Worm (Caenorhabditis elegans): ENCODE results near the gene K11H12.6.

Gene K11H12.6

DNA sequence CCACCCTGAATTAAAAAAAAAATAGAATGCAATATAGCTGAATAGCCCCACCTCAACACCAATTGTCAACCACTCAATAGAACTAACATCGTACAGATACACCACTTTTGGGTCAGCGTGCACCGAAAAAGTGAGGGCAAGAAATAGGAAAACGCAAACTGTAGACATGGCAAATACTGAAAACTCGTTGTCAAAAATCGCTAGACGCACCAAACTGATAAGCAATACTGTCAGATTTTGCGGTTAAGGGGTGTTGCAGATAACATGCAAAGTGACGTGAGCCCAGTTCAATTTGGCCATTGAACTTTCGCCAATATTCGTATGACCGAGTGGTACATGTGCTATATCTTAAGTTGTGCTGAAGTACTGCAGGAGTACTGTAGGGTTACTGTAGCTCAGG is 6.2 kb downstream of the K11H12.6 start, which contains the start of gene K11H12.3:
Gene K11H12.3, minus strand, starts transcription at position 168 of the 400 bp plus-strand sequence.
- TF ChIP-seq fkh-2 (tag; optimal IDR thresholded peaks at IDR 0.05) (no peak), pqm-1 (tag; optimal IDR thresholded peaks at IDR 0.05) (peak; percentile 26), elt-2 (tag; optimal IDR thresholded peaks at IDR 0.05) (peak; percentile 47)

DNA sequence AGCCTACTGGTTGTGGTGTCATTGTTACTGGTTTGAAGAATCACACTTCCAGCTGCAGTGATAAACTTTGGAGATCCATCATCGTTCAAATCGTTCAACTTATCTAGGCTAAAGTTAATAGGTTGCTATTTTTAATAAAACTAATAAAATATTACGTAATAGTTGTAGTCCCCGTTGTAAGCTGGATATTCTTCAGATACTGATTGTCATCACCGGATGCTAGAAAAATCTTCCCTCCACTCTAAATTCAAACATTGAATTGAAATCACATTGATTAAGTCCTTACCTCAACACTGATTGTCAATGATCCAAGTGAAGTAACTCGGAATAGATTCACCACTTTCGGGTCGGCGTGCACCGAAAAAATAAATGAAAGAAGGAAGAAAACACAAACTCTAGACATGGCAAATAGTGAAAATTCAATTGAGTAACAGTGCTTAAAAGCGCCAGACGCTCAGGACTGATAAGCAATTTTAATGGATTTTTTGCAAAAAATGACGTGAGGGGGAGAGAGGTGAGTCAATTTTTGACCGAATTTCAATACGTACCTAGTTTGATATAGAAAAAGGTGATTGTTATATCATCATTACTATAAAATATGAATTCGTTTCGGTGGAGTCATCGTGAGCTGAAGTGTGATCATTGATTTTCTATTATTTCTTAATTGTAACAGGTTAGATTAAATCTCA is 8.5 kb downstream of the K11H12.6 start, which contains the start of the genes K11H12.4 and K11H12.10:
Gene K11H12.4, minus strand, starts transcription at position 413 of the 689 bp plus-strand sequence.
Gene K11H12.10, plus strand, starts transcription at position 605 of the 689 bp plus-strand sequence.
- no peak for TF ChIP-seq ceh-9 (tag; optimal IDR thresholded peaks at IDR 0.05)
- peak; percentile 83 for TF ChIP-seq pqm-1 (tag; optimal IDR thresholded peaks at IDR 0.05)
- peak; percentile 46 for TF ChIP-seq elt-2 (tag; optimal IDR thresholded peaks at IDR 0.05)

DNA sequence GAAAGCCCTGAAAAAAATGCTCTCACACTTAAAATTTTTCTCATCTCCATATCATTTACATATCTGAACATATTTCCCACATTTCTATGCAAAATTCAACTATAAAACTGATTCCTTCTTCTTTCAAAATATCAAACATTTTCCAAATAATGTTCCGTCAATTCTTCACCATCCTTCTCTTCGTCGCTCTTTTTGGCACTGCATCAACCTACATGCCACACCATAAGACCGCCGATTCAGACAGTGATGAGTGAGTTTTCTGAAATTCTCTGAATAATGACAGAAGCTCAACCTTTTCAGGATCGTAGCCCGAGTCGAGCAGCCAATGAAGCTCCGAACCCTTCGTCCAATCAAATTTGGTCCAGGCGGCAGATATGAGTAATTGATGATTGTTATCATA is 9.2 kb downstream of the K11H12.6 start, which contains the start of gene K11H12.5:
Gene K11H12.5, plus strand, starts transcription at position 301 of the 400 bp plus-strand sequence.
- no peak for TF ChIP-seq nhr-43 (tag; optimal IDR thresholded peaks at IDR 0.05; ENCODE audit: poor library complexity, severe bottlenecking)
- no peak for TF ChIP-seq lsy-12 (tag; optimal IDR thresholded peaks at IDR 0.05)
- TF ChIP-seq nhr-28 (tag; optimal IDR thresholded peaks at IDR 0.05) = no peak
- no peak for TF ChIP-seq nhr-77 (tag; optimal IDR thresholded peaks at IDR 0.05)
- TF ChIP-seq mdl-1 (tag; optimal IDR thresholded peaks at IDR 0.05) = no peak
- TF ChIP-seq egl-5 (tag; optimal IDR thresholded peaks at IDR 0.05) = no peak
- TF ChIP-seq ama-1 (optimal IDR thresholded peaks at IDR 0.05) = no peak
- no peak for TF ChIP-seq aly-2 (tag; optimal IDR thresholded peaks at IDR 0.05)

DNA sequence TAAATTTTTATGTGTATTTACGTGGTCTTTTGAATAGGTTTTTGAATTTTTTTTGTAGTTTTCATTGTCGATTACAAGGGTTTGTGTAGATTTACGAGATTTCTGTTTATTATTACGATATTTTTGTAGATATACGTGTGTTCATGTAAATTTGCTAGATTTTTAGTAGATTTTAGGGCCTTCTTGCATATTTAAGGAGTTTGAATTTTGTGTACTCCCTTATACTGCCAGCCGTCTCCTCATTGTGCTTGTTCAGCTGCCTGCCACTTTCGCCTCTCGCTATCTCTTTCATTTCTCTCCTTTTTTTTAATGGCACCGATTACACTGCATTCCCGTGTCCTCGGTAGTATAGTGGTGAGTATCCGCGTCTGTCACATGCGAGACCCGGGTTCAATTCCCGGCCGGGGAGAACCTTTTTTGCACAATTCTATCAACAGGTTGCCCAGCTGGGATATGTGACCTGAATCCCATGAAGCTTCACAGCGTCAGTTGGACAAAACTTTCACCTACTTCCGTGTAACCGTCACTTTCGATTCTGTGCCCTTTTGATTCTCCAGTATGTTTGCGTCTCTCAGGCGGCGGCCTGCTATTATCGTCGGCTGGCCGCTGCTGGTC is 15.7 kb downstream of the K11H12.6 start:
- TF ChIP-seq mml-1 (tag; optimal IDR thresholded peaks at IDR 0.05) (no peak), eor-1 (tag; optimal IDR thresholded peaks at IDR 0.05) (no peak), ceh-28 (tag; optimal IDR thresholded peaks at IDR 0.05) (no peak), sea-2 (GFP tag; optimal IDR thresholded peaks at IDR 0.05) (no peak), pha-4 (tag; optimal IDR thresholded peaks at IDR 0.05) (peak; percentile 56), nhr-25 (tag; optimal IDR thresholded peaks at IDR 0.05) (peak; percentile 52), fkh-2 (tag; optimal IDR thresholded peaks at IDR 0.05) (no peak), tbx-2 (tag; optimal IDR thresholded peaks at IDR 0.05) (peak; percentile 53), nhr-11 (tag; optimal IDR thresholded peaks at IDR 0.05) (no peak), nhr-12 (tag; optimal IDR thresholded peaks at IDR 0.05) (no peak), mdl-1 (tag; optimal IDR thresholded peaks at IDR 0.05) (peak; percentile 0), nfya-1 (tag; optimal IDR thresholded peaks at IDR 0.05; ENCODE audit: insufficient read depth) (no peak), elt-2 (tag; optimal IDR thresholded peaks at IDR 0.05) (peak; percentile 46), ZK546.5 (tag; optimal IDR thresholded peaks at IDR 0.05) (no peak), zag-1 (tag; optimal IDR thresholded peaks at IDR 0.05) (no peak), egl-5 (tag; optimal IDR thresholded peaks at IDR 0.05) (no peak), unc-39 (tag; optimal IDR thresholded peaks at IDR 0.05) (no peak), lsy-12 (tag; optimal IDR thresholded peaks at IDR 0.05) (peak; percentile 55), R02D3.7 (tag; optimal IDR thresholded peaks at IDR 0.05) (no peak), lin-15B (tag; optimal IDR thresholded peaks at IDR 0.05) (no peak), fos-1 (tag; optimal IDR thresholded peaks at IDR 0.05) (no peak), ceh-82 (tag; optimal IDR thresholded peaks at IDR 0.05) (peak; percentile 47), ztf-4 (tag; optimal IDR thresholded peaks at IDR 0.05) (no peak), elt-3 (tag; optimal IDR thresholded peaks at IDR 0.05) (no peak), elt-1 (tag; optimal IDR thresholded peaks at IDR 0.05) (no peak), fkh-10 (GFP tag; optimal IDR thresholded peaks at IDR 0.05) (no peak), pqm-1 (tag; optimal IDR thresholded peaks at IDR 0.05) (no peak), ztf-11 (tag; optimal IDR thresholded peaks at IDR 0.05) (no peak), nhr-76 (tag; optimal IDR thresholded peaks at IDR 0.05) (no peak), nhr-67 (tag; optimal IDR thresholded peaks at IDR 0.05) (no peak), lin-39 (tag; optimal IDR thresholded peaks at IDR 0.05) (no peak), nhr-77 (tag; optimal IDR thresholded peaks at IDR 0.05) (no peak), hmg-11 (tag; optimal IDR thresholded peaks at IDR 0.05) (peak; percentile 83), ama-1 (optimal IDR thresholded peaks at IDR 0.05) (no peak), daf-12 (tag; optimal IDR thresholded peaks at IDR 0.05) (no peak), nhr-28 (tag; optimal IDR thresholded peaks at IDR 0.05) (no peak), jun-1 (tag; optimal IDR thresholded peaks at IDR 0.05) (peak; percentile 65), nhr-23 (tag; optimal IDR thresholded peaks at IDR 0.05) (peak; percentile 77), nhr-237 (tag; optimal IDR thresholded peaks at IDR 0.05) (no peak), snpc-4 (tag; optimal IDR thresholded peaks at IDR 0.05) (peak; percentile 25), skn-1 (tag; optimal IDR thresholded peaks at IDR 0.05) (peak; percentile 43), egl-27 (tag; optimal IDR thresholded peaks at IDR 0.05) (no peak)
